Worm (Caenorhabditis elegans): ENCODE results near the gene F11G11.15.
"Not testable (repeated sequence)": the region's sequence is repeated elsewhere in the genome, so short reads cannot be mapped to it uniquely, and the experiment has no call there.

F11G11.15 gene

DNA sequence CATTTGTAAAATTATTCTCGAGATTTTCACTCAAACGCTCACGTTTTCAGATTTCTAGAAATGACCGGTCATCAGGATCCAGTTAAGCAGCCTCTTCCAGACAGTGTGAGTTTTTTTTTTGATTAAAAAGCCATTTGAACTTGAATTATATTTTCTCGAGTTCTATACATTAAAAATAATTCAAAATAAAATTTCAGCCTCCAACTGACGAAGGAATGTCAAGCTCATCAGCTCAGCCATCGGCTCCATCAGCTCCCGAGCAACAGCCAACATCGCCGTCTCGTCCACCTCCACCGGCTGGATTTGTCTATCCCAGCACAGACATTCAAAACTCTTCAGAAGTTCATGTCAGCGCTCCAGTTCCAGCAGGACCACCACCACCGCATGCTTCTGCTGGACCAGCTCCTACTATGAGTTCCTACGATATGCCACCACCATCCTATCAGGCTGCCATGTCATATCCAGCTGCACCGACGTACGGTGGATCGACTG lies 16.7 kb upstream of the F11G11.15 start, which contains the start of gene F11G11.5:
Gene F11G11.5, plus strand, starts transcription at position 51 of the 492 bp plus-strand sequence.
- TF ChIP-seq ztf-4 (tag; optimal IDR thresholded peaks at IDR 0.05) (peak; percentile 33), mdl-1 (tag; optimal IDR thresholded peaks at IDR 0.05) (no peak), ama-1 (optimal IDR thresholded peaks at IDR 0.05) (peak; percentile 68)

ce11 chrII:4858906-4859411 lies 15.7 kb upstream of the F11G11.15 start:
- TF ChIP-seq nhr-77 (tag; optimal IDR thresholded peaks at IDR 0.05) (no peak), ztf-4 (tag; optimal IDR thresholded peaks at IDR 0.05) (peak; percentile 35), mdl-1 (tag; optimal IDR thresholded peaks at IDR 0.05) (no peak), ama-1 (optimal IDR thresholded peaks at IDR 0.05) (peak; percentile 59)

ce11 chrII:4860260-4860659 lies 14.4 kb upstream of the F11G11.15 start, which contains the start of the genes nspd-5 and F11G11.4:
TSS of gene nspd-5 (minus strand) at chrII:4860360.
TSS of gene F11G11.4 (plus strand) at chrII:4860594.
- TF ChIP-seq unc-39 (tag; optimal IDR thresholded peaks at IDR 0.05); sma-3 (GFP tag; optimal IDR thresholded peaks at IDR 0.05); mdl-1 (tag; optimal IDR thresholded peaks at IDR 0.05): not testable (repeated sequence)

DNA sequence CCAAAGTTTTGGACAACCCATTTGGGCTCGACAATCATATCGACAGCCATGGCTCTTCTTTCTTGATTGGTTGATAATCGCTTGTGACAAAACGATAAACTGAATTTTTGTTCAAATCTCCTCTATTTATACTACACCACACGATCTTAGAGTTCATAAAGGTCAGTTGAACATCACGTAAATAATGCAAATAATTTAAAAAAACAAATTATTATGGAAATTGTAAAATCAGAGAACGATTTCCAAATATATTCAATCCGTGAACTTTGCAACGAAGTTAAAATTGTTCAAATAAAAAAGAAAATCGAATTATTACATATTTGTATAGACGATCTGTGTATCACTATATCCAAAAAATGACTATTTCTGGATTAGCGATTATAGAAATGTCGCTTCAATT lies 11.3 kb upstream of the F11G11.15 start, which contains the start of the genes mpst-4 and F11G11.14:
Gene mpst-4, minus strand, starts transcription at position 101 of the 400 bp plus-strand sequence.
Gene F11G11.14, plus strand, starts transcription at position 325 of the 400 bp plus-strand sequence.
- TF ChIP-seq unc-39 (tag; optimal IDR thresholded peaks at IDR 0.05) (no peak), fos-1 (tag; optimal IDR thresholded peaks at IDR 0.05) (no peak), lin-11 (tag; optimal IDR thresholded peaks at IDR 0.05) (no peak), ztf-1 (GFP tag; conservative IDR thresholded peaks at IDR 0.05) (no peak), egl-27 (tag; optimal IDR thresholded peaks at IDR 0.05) (no peak), crh-2 (tag; optimal IDR thresholded peaks at IDR 0.05) (no peak), peb-1 (tag; optimal IDR thresholded peaks at IDR 0.05) (no peak)

ce11 chrII:4866045-4866444 lies 8.6 kb upstream of the F11G11.15 start:
- no peak for TF ChIP-seq sma-9 (GFP tag; optimal IDR thresholded peaks at IDR 0.05)
- no peak for TF ChIP-seq sma-9 (tag; optimal IDR thresholded peaks at IDR 0.05)
- TF ChIP-seq unc-62 (GFP tag; optimal IDR thresholded peaks at IDR 0.05), result peak; percentile 56
- no peak for TF ChIP-seq unc-39 (tag; optimal IDR thresholded peaks at IDR 0.05)
- TF ChIP-seq fos-1 (tag; optimal IDR thresholded peaks at IDR 0.05), result peak; percentile 27
- TF ChIP-seq nhr-237 (tag; optimal IDR thresholded peaks at IDR 0.05), result no peak
- TF ChIP-seq zag-1 (tag; optimal IDR thresholded peaks at IDR 0.05), result no peak
- TF ChIP-seq sem-4 (tag; optimal IDR thresholded peaks at IDR 0.05), result no peak
- no peak for TF ChIP-seq gmeb-1 (tag; optimal IDR thresholded peaks at IDR 0.05)
- TF ChIP-seq ama-1 (optimal IDR thresholded peaks at IDR 0.05), result peak; percentile 81
- no peak for TF ChIP-seq F13H6.1 (tag; optimal IDR thresholded peaks at IDR 0.05)
- TF ChIP-seq aly-2 (tag; optimal IDR thresholded peaks at IDR 0.05), result no peak
- TF ChIP-seq lsy-2 (tag; optimal IDR thresholded peaks at IDR 0.05), result no peak
- no peak for TF ChIP-seq snpc-4 (tag; optimal IDR thresholded peaks at IDR 0.05)
- no peak for TF ChIP-seq lin-11 (tag; optimal IDR thresholded peaks at IDR 0.05)
- TF ChIP-seq blmp-1 (tag; optimal IDR thresholded peaks at IDR 0.05; ENCODE audit: insufficient read depth), result peak; percentile 67
- TF ChIP-seq nhr-77 (tag; optimal IDR thresholded peaks at IDR 0.05), result no peak
- TF ChIP-seq nhr-11 (tag; optimal IDR thresholded peaks at IDR 0.05), result no peak
- peak; percentile 47 for TF ChIP-seq nhr-25 (tag; optimal IDR thresholded peaks at IDR 0.05)
- no peak for TF ChIP-seq lin-13 (GFP tag; optimal IDR thresholded peaks at IDR 0.05)
- TF ChIP-seq elt-3 (tag; optimal IDR thresholded peaks at IDR 0.05), result peak; percentile 41
- peak; percentile 84 for TF ChIP-seq nhr-21 (tag; optimal IDR thresholded peaks at IDR 0.05)
- no peak for TF ChIP-seq sma-3 (GFP tag; optimal IDR thresholded peaks at IDR 0.05)
- TF ChIP-seq Y55F3AM.14 (GFP tag; optimal IDR thresholded peaks at IDR 0.05), result no peak
- no peak for TF ChIP-seq mbf-1 (tag; optimal IDR thresholded peaks at IDR 0.05)
- TF ChIP-seq lin-39 (tag; optimal IDR thresholded peaks at IDR 0.05), result no peak
- no peak for TF ChIP-seq crh-2 (tag; optimal IDR thresholded peaks at IDR 0.05)
- TF ChIP-seq nhr-129 (tag; optimal IDR thresholded peaks at IDR 0.05), result no peak
